Worm (Caenorhabditis elegans) whole organism, L3 larva: Measurements from ENCODE around the gene ahsa-1.

Experiments
- ZK546.5 ChIP-seq: sonication (generic microtip); optimal IDR thresholded peaks from 2 replicates; lab custom pipeline; 2017; ENCODE audit warnings: missing biosample characterization, missing genetic modification characterization
- fkh-10 ChIP-seq: sonication (generic microtip); optimal IDR thresholded peaks from 2 replicates; lab custom pipeline; 2017; ENCODE audit warnings: missing biosample characterization, missing genetic modification reagents, missing genetic modification characterization
- lin-15B ChIP-seq: fragments of 150-350 bp; optimal IDR thresholded peaks from 2 replicates; lab custom pipeline; 2014; ENCODE audit warnings: missing biosample characterization, missing genetic modification characterization
- nhr-28 ChIP-seq: fragments of 150-350 bp; optimal IDR thresholded peaks from 2 replicates; lab custom pipeline; 2014; ENCODE audit warnings: missing biosample characterization, missing genetic modification characterization
- nhr-77 ChIP-seq: fragments of 150-350 bp; optimal IDR thresholded peaks from 2 replicates; lab custom pipeline; 2014; ENCODE audit warnings: missing biosample characterization, missing genetic modification characterization
- pqm-1 ChIP-seq: fragments of 150-350 bp; optimal IDR thresholded peaks from 2 replicates; lab custom pipeline; 2017; ENCODE audit warnings: missing biosample characterization, missing genetic modification characterization, inconsistent platforms
- skn-1 ChIP-seq: fragments of 150-350 bp; optimal IDR thresholded peaks from 2 replicates; lab custom pipeline; 2014; ENCODE audit warnings: missing biosample characterization, missing genetic modification characterization
- ztf-11 ChIP-seq: fragments of 150-350 bp; optimal IDR thresholded peaks from 2 replicates; lab custom pipeline; 2014; ENCODE audit warnings: missing biosample characterization, missing genetic modification characterization

DNA sequence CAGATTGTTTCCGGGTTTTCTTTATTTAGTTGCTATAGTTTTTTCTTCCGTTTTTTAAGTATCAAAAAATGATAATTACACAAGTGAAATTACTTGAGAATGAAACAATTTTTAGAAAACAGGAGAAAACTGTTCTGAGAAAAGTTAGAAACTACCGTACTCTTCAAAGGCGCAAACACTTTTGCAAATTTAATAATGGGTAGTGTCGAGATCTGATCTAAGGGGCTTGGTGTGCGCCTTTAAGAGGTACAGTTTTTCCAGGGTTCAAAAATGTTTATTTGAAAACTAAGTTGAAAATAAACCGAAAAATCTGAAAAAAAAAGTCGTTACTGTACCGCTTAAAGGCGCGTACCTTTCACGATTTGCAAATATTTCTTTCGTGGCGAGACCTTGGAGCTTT is 24.6 kb downstream of the ahsa-1 start:
- TF ChIP-seq nhr-28 (tag; lab: Kevin White, UChicago): no peak
- no peak for TF ChIP-seq skn-1
- no peak for TF ChIP-seq ztf-11
- TF ChIP-seq lin-15B (tag; lab: Kevin White, UChicago): no peak
- TF ChIP-seq nhr-77: no peak
- no peak for TF ChIP-seq pqm-1
- TF ChIP-seq ZK546.5 (tag; lab: Kevin White, UChicago): no peak
- TF ChIP-seq fkh-10 (GFP tag; lab: Kevin White, UChicago): no peak
